Worm (Caenorhabditis elegans) whole organism, L1 larva: ENCODE measurements around the gene Y51H4A.1.
"Not testable (repeated sequence)": the region's sequence is repeated elsewhere in the genome, so short reads cannot be mapped to it uniquely, and the experiment has no call there.

ENCODE experiments used
- Y116A8C.19 ChIP-seq: sonication (generic microtip); optimal IDR thresholded peaks from 2 replicates; lab custom pipeline; 2016; ENCODE audit warnings: missing compliant biosample characterization, missing genetic modification characterization, borderline replicate concordance
- alr-1 ChIP-seq: fragments of 200-800 bp; sonication (Bioruptor generic); optimal IDR thresholded peaks from 2 replicates; lab custom pipeline; 2018; ENCODE audit warnings: borderline replicate concordance, mild to moderate bottlenecking, missing genetic modification characterization, missing compliant biosample characterization
- ces-1 ChIP-seq: fragments of 150-350 bp; optimal IDR thresholded peaks from 2 replicates; lab custom pipeline; 2014; ENCODE audit warnings: missing biosample characterization, missing genetic modification reagents, missing genetic modification characterization
- dsc-1 ChIP-seq: sonication (generic microtip); optimal IDR thresholded peaks from 2 replicates; lab custom pipeline; 2016; ENCODE audit warnings: mild to moderate bottlenecking, missing genetic modification characterization, missing compliant biosample characterization
- egl-13 ChIP-seq: sonication (generic microtip); optimal IDR thresholded peaks from 2 replicates; lab custom pipeline; 2016; ENCODE audit warnings: missing genotype, missing genetic modification reagents, missing genetic modification characterization, missing compliant biosample characterization
- fkh-10 ChIP-seq: sonication (generic microtip); optimal IDR thresholded peaks from 2 replicates; lab custom pipeline; 2017; ENCODE audit warnings: missing biosample characterization, missing genetic modification reagents, missing genetic modification characterization
- hlh-4 ChIP-seq: sonication (generic microtip); optimal IDR thresholded peaks from 2 replicates; lab custom pipeline; 2016; ENCODE audit warnings: mild to moderate bottlenecking, missing genetic modification characterization, missing compliant biosample characterization
- hpl-2 ChIP-seq: fragments of 150-350 bp; optimal IDR thresholded peaks from 2 replicates; lab custom pipeline; 2014; ENCODE audit warnings: missing biosample characterization, missing genetic modification reagents, missing genetic modification characterization
- lin-13 ChIP-seq: fragments of 150-350 bp; optimal IDR thresholded peaks from 2 replicates; lab custom pipeline; 2014; ENCODE audit warnings: missing biosample characterization, missing genetic modification reagents, missing genetic modification characterization
- lin-14 ChIP-seq: fragments of 200-800 bp; sonication (Bioruptor generic); optimal IDR thresholded peaks from 2 replicates; lab custom pipeline; 2018; ENCODE audit warnings: mild to moderate bottlenecking, missing genetic modification characterization, moderate library complexity, missing compliant biosample characterization
- lin-35 ChIP-seq, 2 experiments: fragments of 150-350 bp; optimal IDR thresholded peaks; 2 replicates each; lab custom pipeline; 2014; ENCODE audit warnings: missing biosample characterization in 2 of 2, missing genetic modification characterization in 2 of 2, missing genetic modification reagents in 2 of 2
- mep-1 ChIP-seq: fragments of 150-350 bp; optimal IDR thresholded peaks from 2 replicates; lab custom pipeline; 2014; ENCODE audit warnings: missing biosample characterization, missing genetic modification characterization
- nhr-84 ChIP-seq: sonication (generic microtip); optimal IDR thresholded peaks from 2 replicates; lab custom pipeline; 2017; ENCODE audit warnings: missing biosample characterization, missing genetic modification characterization
- nhr-85 ChIP-seq: sonication (generic microtip); peaks from one replicate; lab custom pipeline; 2016; ENCODE audit warnings: missing genetic modification characterization, inconsistent platforms, missing compliant biosample characterization
- nhr-90 ChIP-seq: sonication (generic microtip); optimal IDR thresholded peaks from 2 replicates; lab custom pipeline; 2016; ENCODE audit warnings: mild to moderate bottlenecking, missing genetic modification characterization, missing compliant biosample characterization; ENCODE audit not compliant: poor library complexity
- snpc-4 ChIP-seq: fragments of 150-350 bp; optimal IDR thresholded peaks from 2 replicates; lab custom pipeline; 2014; ENCODE audit warnings: missing biosample characterization, missing genetic modification characterization
- sox-4 ChIP-seq: sonication (generic microtip); optimal IDR thresholded peaks from 2 replicates; lab custom pipeline; 2016; ENCODE audit warnings: missing genetic modification characterization, missing compliant biosample characterization
- sup-37 ChIP-seq: fragments of 200-800 bp; sonication (Bioruptor generic); optimal IDR thresholded peaks from 2 replicates; lab custom pipeline; 2018; ENCODE audit warnings: mild to moderate bottlenecking, missing genetic modification characterization, missing compliant biosample characterization
- unc-30 ChIP-seq: sonication (generic microtip); optimal IDR thresholded peaks from 2 replicates; lab custom pipeline; 2017; ENCODE audit warnings: missing biosample characterization, missing genetic modification characterization
- unc-62 ChIP-seq: fragments of 150-350 bp; optimal IDR thresholded peaks from 2 replicates; lab custom pipeline; 2014; ENCODE audit warnings: missing biosample characterization, missing genetic modification reagents, missing genetic modification characterization
- xbp-1 ChIP-seq: sonication (generic microtip); optimal IDR thresholded peaks from 2 replicates; lab custom pipeline; 2016; ENCODE audit warnings: missing genetic modification characterization, missing compliant biosample characterization
- zip-4 ChIP-seq: fragments of 200-800 bp; sonication (Bioruptor generic); optimal IDR thresholded peaks from 2 replicates; lab custom pipeline; 2018; ENCODE audit warnings: mild to moderate bottlenecking, missing genetic modification characterization, moderate library complexity, missing compliant biosample characterization

Y51H4A.1 gene

ce11 chrIV:16470888-16471287, 6.2 kb downstream of the Y51H4A.1 start, which contains the start of gene VY10G11R.1:
TSS of gene VY10G11R.1 (minus strand) at chrIV:16470988.
- not testable (repeated sequence) for TF ChIP-seq Y116A8C.19; hpl-2 (GFP tag; lab: Kevin White, UChicago); nhr-84
- TF ChIP-seq, all 84 proteins: peak for 0; not testable (repeated sequence) for 84

- TF ChIP-seq ces-1 (GFP tag; lab: Kevin White, UChicago) (no peak), sox-4 (no peak), snpc-4 (no peak), mep-1 (no peak), zip-4 (no peak), sup-37 (GFP tag; lab: Kevin White, UChicago) (no peak), lin-13 (GFP tag; lab: Kevin White, UChicago) (no peak), lin-14 (no peak), egl-13 (tag; lab: Kevin White, UChicago) (no peak), unc-62 (GFP tag; lab: Kevin White, UChicago) (no peak), nhr-90 (no peak), alr-1 (no peak), unc-30 (no peak), lin-35 (GFP tag; optimal IDR thresholded peaks at IDR 0.05; lab: Kevin White, UChicago) (no peak), hlh-4 (tag; lab: Kevin White, UChicago) (no peak), fkh-10 (GFP tag; lab: Kevin White, UChicago) (no peak)
Measured at ce11 chrIV:16446664-16447063, 30.4 kb downstream of the Y51H4A.1 start.

ce11 chrIV:16442963-16443362, 34.1 kb downstream of the Y51H4A.1 start, which contains the start of gene dlc-4:
TSS of gene dlc-4 (plus strand) at chrIV:16443263.
- TF ChIP-seq xbp-1 (tag; lab: Kevin White, UChicago), result no peak

- TF ChIP-seq dsc-1 (tag; lab: Kevin White, UChicago) (peak; percentile 39), nhr-84 (no peak)
Measured at ce11 chrIV:16431929-16432328, 45.2 kb downstream of the Y51H4A.1 start, which contains the start of gene dlc-3. TSS of gene dlc-3 (plus strand) at chrIV:16432229.

- peak; percentile 59 for TF ChIP-seq nhr-85
- TF ChIP-seq, all 84 proteins: peak for 1; not testable (repeated sequence) for 83
Measured at ce11 chrIV:16424337-16424736, 52.8 kb downstream of the Y51H4A.1 start, which contains the start of gene Y10G11A.1. TSS of gene Y10G11A.1 (plus strand) at chrIV:16424637.
